Worm (Caenorhabditis elegans) whole organism, young adult: ENCODE measurements around the gene C37C3.18.

Source experiments
- B0019.2 ChIP-seq: fragments of 200-800 bp; sonication (Bioruptor generic); conservative IDR thresholded peaks from 2 replicates; pipeline ENCODE4 v1.3.6; 2022; ENCODE audit warnings: missing genetic modification reagents, missing genetic modification characterization, missing compliant biosample characterization
- B0035.1 ChIP-seq: sonication (generic microtip); optimal IDR thresholded peaks from 2 replicates; lab custom pipeline; 2016; ENCODE audit warnings: missing genetic modification characterization, mild to moderate bottlenecking, missing compliant biosample characterization, missing genotype, missing genetic modification reagents
- B0336.3 ChIP-seq: fragments of 200-800 bp; sonication (Bioruptor generic); IDR thresholded peaks from 2 replicates; pipeline ENCODE4 v1.3.6; 2022; ENCODE audit warnings: missing genetic modification characterization, missing compliant biosample characterization
- C17E4.6 ChIP-seq: fragments of 200-800 bp; sonication (Bioruptor generic); IDR thresholded peaks from 2 replicates; pipeline ENCODE4 v1.3.6; 2022; ENCODE audit warnings: missing genetic modification reagents, missing genetic modification characterization, missing compliant biosample characterization
- F10E7.11 ChIP-seq: sonication (generic microtip); optimal IDR thresholded peaks from 2 replicates; lab custom pipeline; 2017; ENCODE audit warnings: mild to moderate bottlenecking, missing genetic modification characterization, moderate library complexity, missing compliant biosample characterization
- F23B12.7 ChIP-seq: sonication (generic microtip); optimal IDR thresholded peaks from 2 replicates; lab custom pipeline; 2017; ENCODE audit warnings: missing genetic modification characterization, mild to moderate bottlenecking, missing compliant biosample characterization, antibody characterized with exemption, moderate library complexity; ENCODE audit not compliant: insufficient read depth
- F37B4.10 ChIP-seq: fragments of 200-800 bp; sonication (Bioruptor generic); IDR thresholded peaks from 2 replicates; pipeline ENCODE4 v1.3.6; 2022; ENCODE audit warnings: missing genetic modification characterization, missing compliant biosample characterization
- F52B5.7 ChIP-seq: sonication (generic microtip); optimal IDR thresholded peaks from 2 replicates; lab custom pipeline; 2016; ENCODE audit warnings: mild to moderate bottlenecking, missing genetic modification characterization, missing compliant biosample characterization
- F55B11.4 ChIP-seq: sonication (generic microtip); optimal IDR thresholded peaks from 2 replicates; lab custom pipeline; 2016; ENCODE audit warnings: missing compliant biosample characterization, missing genetic modification characterization, borderline replicate concordance; ENCODE audit not compliant: insufficient read depth
- F57A8.1 ChIP-seq: fragments of 200-800 bp; sonication (Bioruptor generic); optimal IDR thresholded peaks from 2 replicates; lab custom pipeline; 2018; ENCODE audit warnings: mild to moderate bottlenecking, missing genetic modification characterization, moderate library complexity, missing compliant biosample characterization
- T07F8.4 ChIP-seq: sonication (generic microtip); optimal IDR thresholded peaks from 2 replicates; lab custom pipeline; 2016; ENCODE audit warnings: mild to moderate bottlenecking, missing genetic modification characterization, moderate library complexity, missing compliant biosample characterization
- Y53F4B.3 ChIP-seq: fragments of 200-800 bp; sonication (Bioruptor generic); IDR thresholded peaks from 2 replicates; pipeline ENCODE4 v1.3.6; 2022; ENCODE audit warnings: missing genetic modification reagents, missing genetic modification characterization, missing compliant biosample characterization
- akir-1 ChIP-seq: fragments of 200-800 bp; sonication (Bioruptor generic); optimal IDR thresholded peaks from 2 replicates; lab custom pipeline; 2018; ENCODE audit warnings: mild to moderate bottlenecking, missing genetic modification characterization, moderate library complexity, missing compliant biosample characterization
- attf-3 ChIP-seq: fragments of 200-800 bp; sonication (Bioruptor generic); conservative IDR thresholded peaks from 2 replicates; pipeline ENCODE4 v1.3.6; 2022; ENCODE audit warnings: missing genetic modification reagents, missing genetic modification characterization, missing compliant biosample characterization
- attf-5 ChIP-seq: fragments of 200-800 bp; sonication (Bioruptor generic); optimal IDR thresholded peaks from 2 replicates; lab custom pipeline; 2018; ENCODE audit warnings: mild to moderate bottlenecking, missing genetic modification characterization, missing compliant biosample characterization
- bed-2 ChIP-seq: fragments of 200-800 bp; sonication (Bioruptor generic); IDR thresholded peaks from 2 replicates; pipeline ENCODE4 v1.3.6; 2022; ENCODE audit warnings: missing genetic modification reagents, missing genetic modification characterization, missing compliant biosample characterization
- cebp-1 ChIP-seq, 2 experiments: fragments of 200-800 bp in 1 of 2; sonication (Bioruptor generic) in 1 of 2; sonication (generic microtip) in 1 of 2; IDR thresholded peaks in 1 of 2; optimal IDR thresholded peaks in 1 of 2; 2 replicates each; pipeline versions ENCODE4 v1.3.6 to Lab custom; 2017 to 2022; ENCODE audit warnings: missing compliant biosample characterization in 2 of 2, missing genetic modification characterization in 2 of 2, mild to moderate bottlenecking in 1 of 2, missing genetic modification reagents in 1 of 2, moderate library complexity in 1 of 2
- cebp-2 ChIP-seq: fragments of 200-800 bp; sonication (Bioruptor generic); IDR thresholded peaks from 2 replicates; pipeline ENCODE4 v1.3.6; 2022; ENCODE audit warnings: missing genetic modification characterization, missing compliant biosample characterization
- ceh-40 ChIP-seq: fragments of 200-800 bp; sonication (Bioruptor generic); IDR thresholded peaks from 2 replicates; pipeline ENCODE4 v1.3.6; 2022; ENCODE audit warnings: missing genetic modification characterization, missing compliant biosample characterization
- ceh-58 ChIP-seq: fragments of 200-800 bp; sonication (Bioruptor generic); IDR thresholded peaks from 2 replicates; pipeline ENCODE4 v1.3.6; 2022; ENCODE audit warnings: missing genetic modification characterization, missing compliant biosample characterization
- ceh-79 ChIP-seq: sonication (generic microtip); optimal IDR thresholded peaks from 2 replicates; lab custom pipeline; 2017; ENCODE audit warnings: mild to moderate bottlenecking, missing genetic modification characterization, missing compliant biosample characterization
- chd-7 ChIP-seq: sonication (generic microtip); optimal IDR thresholded peaks from 2 replicates; lab custom pipeline; 2016; ENCODE audit warnings: mild to moderate bottlenecking, missing genetic modification characterization, moderate library complexity, missing compliant biosample characterization
- ekl-4 ChIP-seq: fragments of 200-800 bp; sonication (Bioruptor generic); IDR thresholded peaks from 2 replicates; pipeline ENCODE4 v1.3.6; 2022; ENCODE audit warnings: missing genetic modification reagents, missing genetic modification characterization, missing compliant biosample characterization
- fkh-3 ChIP-seq: sonication (generic microtip); optimal IDR thresholded peaks from 2 replicates; lab custom pipeline; 2016; ENCODE audit warnings: mild to moderate bottlenecking, missing genetic modification characterization, missing compliant biosample characterization
- him-1 ChIP-seq: sonication (generic microtip); optimal IDR thresholded peaks from 2 replicates; lab custom pipeline; 2016; ENCODE audit warnings: missing genotype, missing genetic modification reagents, missing genetic modification characterization, missing compliant biosample characterization
- hlh-12 ChIP-seq: sonication (generic microtip); optimal IDR thresholded peaks from 2 replicates; lab custom pipeline; 2016; ENCODE audit warnings: missing genetic modification characterization, missing compliant biosample characterization
- lag-1 ChIP-seq: fragments of 200-800 bp; sonication (Bioruptor generic); IDR thresholded peaks from 2 replicates; pipeline ENCODE4 v1.3.6; 2022; ENCODE audit warnings: missing genetic modification reagents, missing genetic modification characterization, missing compliant biosample characterization
- let-526 ChIP-seq: fragments of 200-800 bp; sonication (Bioruptor generic); IDR thresholded peaks from 2 replicates; pipeline ENCODE4 v1.3.6; 2022; ENCODE audit warnings: missing genetic modification reagents, missing genetic modification characterization, missing compliant biosample characterization
- let-607 ChIP-seq, 2 experiments: fragments of 200-800 bp in 1 of 2; sonication (Bioruptor generic) in 1 of 2; sonication (generic microtip) in 1 of 2; optimal IDR thresholded peaks; 2 replicates each; lab custom pipeline; 2016 to 2018; ENCODE audit warnings: mild to moderate bottlenecking in 2 of 2, missing compliant biosample characterization in 2 of 2, missing genetic modification characterization in 2 of 2, moderate library complexity in 2 of 2, missing genotype in 1 of 2
- lin-35 ChIP-seq, 3 experiments: fragments of 150-350 bp in 2 of 3; sonication (generic microtip) in 1 of 3; optimal IDR thresholded peaks; 2 replicates each; lab custom pipeline; 2014 to 2018; ENCODE audit warnings: missing biosample characterization in 3 of 3, missing genetic modification characterization in 3 of 3, missing genetic modification reagents in 3 of 3
- lsl-1 ChIP-seq: fragments of 200-800 bp; sonication (Bioruptor generic); optimal IDR thresholded peaks from 2 replicates; lab custom pipeline; 2018; ENCODE audit warnings: mild to moderate bottlenecking, missing genetic modification characterization, moderate library complexity, missing compliant biosample characterization
- mcd-1 ChIP-seq: fragments of 200-800 bp; sonication (Bioruptor generic); IDR thresholded peaks from 2 replicates; pipeline ENCODE4 v1.3.6; 2022; ENCODE audit warnings: missing genetic modification reagents, missing genetic modification characterization, missing compliant biosample characterization
- mel-28 ChIP-seq: sonication (generic microtip); optimal IDR thresholded peaks from 2 replicates; lab custom pipeline; 2016; ENCODE audit warnings: borderline replicate concordance, mild to moderate bottlenecking, missing genetic modification characterization, missing compliant biosample characterization
- mes-4 ChIP-seq: sonication (generic microtip); optimal IDR thresholded peaks from 2 replicates; lab custom pipeline; 2016; ENCODE audit warnings: missing genotype, missing genetic modification characterization, missing compliant biosample characterization
- nhr-179 ChIP-seq: sonication (generic microtip); optimal IDR thresholded peaks from 2 replicates; lab custom pipeline; 2016; ENCODE audit warnings: mild to moderate bottlenecking, missing genetic modification characterization, missing compliant biosample characterization
- nhr-27 ChIP-seq: fragments of 200-800 bp; sonication (Bioruptor generic); optimal IDR thresholded peaks from 2 replicates; lab custom pipeline; 2018; ENCODE audit warnings: mild to moderate bottlenecking, missing genetic modification characterization, moderate library complexity, missing compliant biosample characterization
- nhr-90 ChIP-seq: sonication (generic microtip); optimal IDR thresholded peaks from 2 replicates; lab custom pipeline; 2016; ENCODE audit warnings: missing genotype, mild to moderate bottlenecking, missing genetic modification characterization, missing compliant biosample characterization
- pha-4 ChIP-seq: fragments of 150-350 bp; sonication (generic microtip); optimal IDR thresholded peaks from 2 replicates; lab custom pipeline; 2014; ENCODE audit warnings: missing biosample characterization, missing genetic modification reagents, missing genetic modification characterization
- rcor-1 ChIP-seq: fragments of 200-800 bp; sonication (Bioruptor generic); IDR thresholded peaks from 2 replicates; pipeline ENCODE4 v1.3.6; 2022; ENCODE audit warnings: missing genetic modification reagents, missing genetic modification characterization, missing compliant biosample characterization
- rec-8 ChIP-seq, 2 experiments: sonication (generic microtip); optimal IDR thresholded peaks; 2 replicates each; lab custom pipeline; 2016; ENCODE audit warnings: mild to moderate bottlenecking in 2 of 2, missing genetic modification characterization in 2 of 2, missing genetic modification reagents in 2 of 2, missing genotype in 2 of 2, missing biosample characterization in 1 of 2, missing compliant biosample characterization in 1 of 2, moderate library complexity in 1 of 2
- sdz-38 ChIP-seq: sonication (generic microtip); optimal IDR thresholded peaks from 2 replicates; lab custom pipeline; 2016; ENCODE audit warnings: missing genotype, missing genetic modification characterization, missing compliant biosample characterization
- sea-2 ChIP-seq: fragments of 200-800 bp; sonication (Bioruptor generic); IDR thresholded peaks from 2 replicates; pipeline ENCODE4 v1.3.6; 2022; ENCODE audit warnings: missing genetic modification characterization, missing compliant biosample characterization
- snpc-1.1 ChIP-seq: sonication (generic microtip); optimal IDR thresholded peaks from 2 replicates; lab custom pipeline; 2017; ENCODE audit warnings: missing genetic modification characterization, mild to moderate bottlenecking, missing compliant biosample characterization, antibody characterized with exemption, moderate library complexity, missing genotype, missing genetic modification reagents; ENCODE audit not compliant: insufficient read depth
- somi-1 ChIP-seq: fragments of 200-800 bp; sonication (Bioruptor generic); optimal IDR thresholded peaks from 2 replicates; lab custom pipeline; 2018; ENCODE audit warnings: mild to moderate bottlenecking, missing genetic modification characterization, missing compliant biosample characterization
- unc-62 ChIP-seq: fragments of 150-350 bp; optimal IDR thresholded peaks from 2 replicates; lab custom pipeline; 2014; ENCODE audit warnings: missing biosample characterization, missing genetic modification reagents, missing genetic modification characterization
- xnd-1 ChIP-seq: sonication (generic microtip); optimal IDR thresholded peaks from 2 replicates; lab custom pipeline; 2016; ENCODE audit warnings: missing genotype, missing genetic modification reagents, missing genetic modification characterization, missing compliant biosample characterization
- ztf-3 ChIP-seq: fragments of 200-800 bp; sonication (Bioruptor generic); optimal IDR thresholded peaks from 2 replicates; lab custom pipeline; 2018; ENCODE audit warnings: mild to moderate bottlenecking, missing genetic modification characterization, missing compliant biosample characterization
- ztf-6 ChIP-seq: fragments of 200-800 bp; sonication (Bioruptor generic); IDR thresholded peaks from 2 replicates; pipeline ENCODE4 v1.3.6; 2022; ENCODE audit warnings: missing genetic modification reagents, missing genetic modification characterization, missing compliant biosample characterization

Gene C37C3.18

DNA sequence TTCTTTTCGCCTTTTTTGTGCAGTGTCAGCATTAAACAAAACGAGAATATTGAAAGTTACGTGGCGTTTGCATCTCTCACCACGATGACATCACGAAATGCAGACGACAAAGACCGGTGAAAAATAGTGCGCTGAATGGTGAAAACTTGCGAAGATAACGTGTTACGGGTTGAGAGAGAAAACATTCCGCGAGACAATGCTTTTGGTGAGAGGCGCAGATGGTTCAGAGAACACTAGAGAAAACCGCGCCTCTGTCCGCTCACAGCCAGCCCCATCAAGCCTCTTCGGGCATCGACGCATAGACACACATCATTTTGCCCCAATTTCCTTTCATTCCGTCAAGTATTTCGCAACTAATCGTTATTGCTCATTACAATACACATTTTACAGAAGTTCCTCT, at the start of gene C37C3.18, which contains the start of gene C37C3.9 (continued):
- no peak for TF ChIP-seq lag-1 (GFP tag; lab: Robert Waterston, UW)
- peak; percentile 44; the same call in 1 of the 2 replicates for TF ChIP-seq mcd-1 (GFP tag; lab: Robert Waterston, UW)
- no peak for TF ChIP-seq mes-4 (tag; lab: Kevin White, UChicago)
- no peak for TF ChIP-seq ztf-6
- TF ChIP-seq hlh-12 (tag; lab: Kevin White, UChicago): no peak
- TF ChIP-seq let-526 (GFP tag; lab: Robert Waterston, UW): peak; percentile 50; the same call in 1 of the 2 replicates
- no peak for TF ChIP-seq snpc-1.1
- no peak for TF ChIP-seq F37B4.10 (GFP tag; lab: Robert Waterston, UW)
- no peak for TF ChIP-seq ceh-79 (tag; lab: Kevin White, UChicago)
- TF ChIP-seq pha-4 (tag; lab: Kevin White, UChicago): no peak
- TF ChIP-seq somi-1 (GFP tag; lab: Kevin White, UChicago): peak; percentile 50
- TF ChIP-seq F52B5.7: no peak
- TF ChIP-seq sdz-38 (tag; lab: Kevin White, UChicago): no peak
- peak; percentile 41 for TF ChIP-seq chd-7 (tag; lab: Kevin White, UChicago)
- TF ChIP-seq nhr-27 (tag; lab: Kevin White, UChicago): no peak
- TF ChIP-seq ceh-58 (GFP tag; lab: Robert Waterston, UW): no peak
- TF ChIP-seq cebp-2 (GFP tag; lab: Robert Waterston, UW): no peak
- peak; percentile 65 for TF ChIP-seq attf-5 (GFP tag; lab: Kevin White, UChicago)
- TF ChIP-seq F23B12.7 (tag; lab: Kevin White, UChicago): no peak
- no peak for TF ChIP-seq sea-2 (GFP tag; lab: Robert Waterston, UW)
- no peak for TF ChIP-seq B0019.2
- TF ChIP-seq akir-1: peak; percentile 50
- no peak for TF ChIP-seq unc-62
- TF ChIP-seq bed-2 (GFP tag; lab: Robert Waterston, UW): no peak
- peak; percentile 27 for TF ChIP-seq mel-28 (tag; lab: Kevin White, UChicago)
- TF ChIP-seq him-1 (tag; lab: Kevin White, UChicago): no peak
- TF ChIP-seq ekl-4: peak; percentile 74; the same call in 1 of the 2 replicates
- TF ChIP-seq F10E7.11 (tag; lab: Kevin White, UChicago): no peak
- no peak for TF ChIP-seq ztf-3 (GFP tag; lab: Kevin White, UChicago)
- peak; percentile 90 for TF ChIP-seq cebp-1 (GFP tag; IDR thresholded peaks at IDR 0.05; lab: Robert Waterston, UW)
- peak; percentile 97 for TF ChIP-seq cebp-1 (tag; optimal IDR thresholded peaks at IDR 0.05; lab: Kevin White, UChicago)
- no peak for TF ChIP-seq attf-3 (GFP tag; lab: Robert Waterston, UW)
- TF ChIP-seq rec-8 (tag; optimal IDR thresholded peaks at IDR 0.05; lab: Kevin White, UChicago): no peak
- no peak for TF ChIP-seq fkh-3 (tag; lab: Kevin White, UChicago)
- TF ChIP-seq F55B11.4 (tag; lab: Kevin White, UChicago): no peak
- no peak for TF ChIP-seq Y53F4B.3 (GFP tag; lab: Robert Waterston, UW)
- TF ChIP-seq B0336.3 (GFP tag; lab: Robert Waterston, UW): peak; percentile 70; the same call in 1 of the 2 replicates
- TF ChIP-seq let-607 (tag; optimal IDR thresholded peaks at IDR 0.05; lab: Kevin White, UChicago): peak; percentile 73 to 90
- TF ChIP-seq nhr-179 (tag; lab: Kevin White, UChicago): no peak
- no peak for TF ChIP-seq lin-35 (GFP tag; optimal IDR thresholded peaks at IDR 0.05; lab: Kevin White, UChicago)
- no peak for TF ChIP-seq lsl-1 (GFP tag; lab: Kevin White, UChicago)
- no peak for TF ChIP-seq ceh-40 (GFP tag; lab: Robert Waterston, UW)
- TF ChIP-seq rcor-1 (GFP tag; lab: Robert Waterston, UW): no peak
- TF ChIP-seq T07F8.4 (tag; lab: Kevin White, UChicago): no peak
- no peak for TF ChIP-seq F57A8.1 (GFP tag; lab: Kevin White, UChicago)
- TF ChIP-seq xnd-1 (tag; lab: Kevin White, UChicago): no peak
- TF ChIP-seq nhr-90 (tag; lab: Kevin White, UChicago): no peak
- no peak for TF ChIP-seq B0035.1 (tag; lab: Kevin White, UChicago)
- TF ChIP-seq C17E4.6: no peak
